Fruit fly (Drosophila melanogaster) whole organism, prepupa: ENCODE results near the gene sick.
A peak's percentile ranks its signal among the peaks of the same experiment; 100 is the strongest.

Source experiments
- Blimp-1 ChIP-seq: fragments of 200-800 bp; sonication (Bioruptor generic); optimal IDR thresholded peaks from 3 replicates; lab custom pipeline; 2017; ENCODE audit warnings: missing biosample characterization, missing genetic modification characterization, mild to moderate bottlenecking, moderate library complexity, missing genetic modification reagents
- CG10631 ChIP-seq: fragments of 200-800 bp; sonication (Bioruptor generic); optimal IDR thresholded peaks from 2 replicates; lab custom pipeline; 2016; ENCODE audit warnings: missing biosample characterization, missing genetic modification characterization
- CG10669 ChIP-seq: fragments of 200-800 bp; sonication (Bioruptor generic); optimal IDR thresholded peaks from 3 replicates; lab custom pipeline; 2018; ENCODE audit warnings: missing biosample characterization, mild to moderate bottlenecking, missing genetic modification characterization, moderate library complexity
- CG11294 ChIP-seq: fragments of 200-800 bp; sonication (Bioruptor generic); IDR thresholded peaks from 2 replicates; pipeline ENCODE4 v1.3.6; 2022; ENCODE audit warnings: missing biosample characterization, missing genetic modification characterization
- CG11762 ChIP-seq: fragments of 200-800 bp; sonication (Bioruptor generic); optimal IDR thresholded peaks from 3 replicates; lab custom pipeline; 2016; ENCODE audit warnings: missing biosample characterization, missing genetic modification characterization; ENCODE audit not compliant: insufficient read depth
- CG11902 ChIP-seq: fragments of 200-800 bp; sonication (Bioruptor generic); optimal IDR thresholded peaks from 3 replicates; lab custom pipeline; 2016; ENCODE audit warnings: missing biosample characterization, missing genetic modification characterization
- CG15336 ChIP-seq: fragments of 200-800 bp; sonication (Bioruptor generic); IDR thresholded peaks from 2 replicates; pipeline ENCODE4 v1.3.6; 2022; ENCODE audit warnings: missing biosample characterization, missing genetic modification characterization
- CG16779 ChIP-seq: fragments of 200-800 bp; sonication (Bioruptor generic); optimal IDR thresholded peaks from 3 replicates; lab custom pipeline; 2017; ENCODE audit warnings: missing biosample characterization, mild to moderate bottlenecking, missing genetic modification characterization
- CG3032 ChIP-seq: fragments of 200-800 bp; optimal IDR thresholded peaks from 2 replicates; lab custom pipeline; 2019; ENCODE audit warnings: missing biosample characterization, mild to moderate bottlenecking, missing genetic modification characterization, moderate library complexity
- CG32006 ChIP-seq: fragments of 200-800 bp; sonication (Bioruptor generic); optimal IDR thresholded peaks from 3 replicates; lab custom pipeline; 2017; ENCODE audit warnings: missing biosample characterization, mild to moderate bottlenecking, missing genetic modification characterization
- CG34406 ChIP-seq: fragments of 200-800 bp; sonication (Bioruptor generic); optimal IDR thresholded peaks from 3 replicates; lab custom pipeline; 2016; ENCODE audit warnings: missing biosample characterization, missing genetic modification characterization
- CG3919 ChIP-seq: fragments of 200-800 bp; sonication (Bioruptor generic); optimal IDR thresholded peaks from 3 replicates; lab custom pipeline; 2016; ENCODE audit warnings: missing biosample characterization, missing genetic modification characterization
- CG4318 ChIP-seq: fragments of 200-800 bp; sonication (Bioruptor generic); optimal IDR thresholded peaks from 3 replicates; lab custom pipeline; 2017; ENCODE audit warnings: missing biosample characterization, mild to moderate bottlenecking, missing genetic modification characterization
- CG6163 ChIP-seq: fragments of 200-800 bp; sonication (Bioruptor generic); IDR thresholded peaks from 3 replicates; pipeline ENCODE4 v1.3.6; 2022; ENCODE audit warnings: missing biosample characterization, missing genetic modification characterization
- CG6792 ChIP-seq: fragments of 200-800 bp; sonication (Bioruptor generic); optimal IDR thresholded peaks from 3 replicates; lab custom pipeline; 2016; ENCODE audit warnings: missing biosample characterization, missing genetic modification characterization
- CG7368 ChIP-seq: fragments of 200-800 bp; sonication (Bioruptor generic); optimal IDR thresholded peaks from 3 replicates; lab custom pipeline; 2016; ENCODE audit warnings: missing biosample characterization, missing genetic modification characterization
- CG8119 ChIP-seq: fragments of 200-800 bp; sonication (Bioruptor generic); IDR thresholded peaks from 3 replicates; pipeline ENCODE4 v1.3.6; 2022; ENCODE audit warnings: missing biosample characterization, missing genetic modification characterization
- CG8319 ChIP-seq: fragments of 200-800 bp; sonication (Bioruptor generic); optimal IDR thresholded peaks from 3 replicates; lab custom pipeline; 2016; ENCODE audit warnings: missing biosample characterization, missing genetic modification characterization
- CG8632 ChIP-seq: fragments of 200-800 bp; sonication (Bioruptor generic); optimal IDR thresholded peaks from 3 replicates; lab custom pipeline; 2016; ENCODE audit warnings: missing biosample characterization, missing genetic modification characterization
- Eip78C ChIP-seq: fragments of 200-800 bp; sonication (Bioruptor generic); peaks from one replicate; lab custom pipeline; 2016; ENCODE audit warnings: missing biosample characterization, missing genetic modification characterization
- Ets96B ChIP-seq: fragments of 200-800 bp; optimal IDR thresholded peaks from 2 replicates; lab custom pipeline; 2019; ENCODE audit warnings: missing biosample characterization, mild to moderate bottlenecking, missing genetic modification characterization, moderate library complexity
- Gug ChIP-seq: fragments of 200-800 bp; sonication (Bioruptor generic); IDR thresholded peaks from 2 replicates; pipeline ENCODE4 v1.3.6; 2022; ENCODE audit warnings: missing biosample characterization, missing genetic modification characterization
- Hr38 ChIP-seq: sonication (Bioruptor generic); optimal IDR thresholded peaks from 2 replicates; lab custom pipeline; 2016; ENCODE audit warnings: missing biosample characterization, missing genetic modification characterization
- Hr39 ChIP-seq: fragments of 200-800 bp; sonication (Bioruptor generic); optimal IDR thresholded peaks from 2 replicates; lab custom pipeline; 2016; ENCODE audit warnings: missing biosample characterization, missing genetic modification characterization
- Hr4 ChIP-seq: fragments of 200-800 bp; sonication (Bioruptor generic); optimal IDR thresholded peaks from 3 replicates; lab custom pipeline; 2016; ENCODE audit warnings: missing biosample characterization, missing genetic modification characterization
- Met ChIP-seq: fragments of 200-800 bp; sonication (Bioruptor generic); optimal IDR thresholded peaks from 3 replicates; lab custom pipeline; 2016; ENCODE audit warnings: missing biosample characterization, missing genetic modification characterization
- OdsH ChIP-seq: fragments of 200-800 bp; sonication (Bioruptor generic); optimal IDR thresholded peaks from 3 replicates; lab custom pipeline; 2016; ENCODE audit warnings: missing biosample characterization, missing genetic modification characterization
- Sox102F ChIP-seq: fragments of 200-800 bp; sonication (Bioruptor generic); optimal IDR thresholded peaks from 2 replicates; lab custom pipeline; 2016; ENCODE audit warnings: missing biosample characterization, mild to moderate bottlenecking, missing genetic modification characterization
- acj6 ChIP-seq: fragments of 200-800 bp; sonication (Bioruptor generic); optimal IDR thresholded peaks from 3 replicates; lab custom pipeline; 2016; ENCODE audit warnings: missing biosample characterization, missing genetic modification characterization
- esn ChIP-seq: fragments of 200-800 bp; sonication (Bioruptor generic); optimal IDR thresholded peaks from 2 replicates; lab custom pipeline; 2016; ENCODE audit warnings: missing biosample characterization, mild to moderate bottlenecking, missing genetic modification characterization, moderate library complexity
- pdm3 ChIP-seq: fragments of 200-800 bp; sonication (Bioruptor generic); optimal IDR thresholded peaks from 3 replicates; lab custom pipeline; 2016; ENCODE audit warnings: missing biosample characterization, missing genetic modification characterization
- salr ChIP-seq, 2 experiments: fragments of 200-800 bp; sonication (Bioruptor generic); optimal IDR thresholded peaks; 3 replicates each; lab custom pipeline; 2016 to 2018; ENCODE audit warnings: missing biosample characterization in 2 of 2, missing genetic modification characterization in 2 of 2, mild to moderate bottlenecking in 1 of 2
- spab ChIP-seq: fragments of 200-800 bp; sonication (Bioruptor generic); optimal IDR thresholded peaks from 2 replicates; lab custom pipeline; 2017; ENCODE audit warnings: missing biosample characterization, mild to moderate bottlenecking, missing genetic modification characterization, missing genetic modification reagents
- ss ChIP-seq, 2 experiments: fragments of 200-800 bp; sonication (Bioruptor generic); optimal IDR thresholded peaks; 2 replicates in 1 of 2; 3 replicates in 1 of 2; lab custom pipeline; 2017 to 2018; ENCODE audit warnings: mild to moderate bottlenecking in 2 of 2, missing biosample characterization in 2 of 2, missing genetic modification characterization in 2 of 2, moderate library complexity in 1 of 2
- svp ChIP-seq: fragments of 200-800 bp; sonication (Bioruptor generic); peaks from one replicate; lab custom pipeline; 2016; ENCODE audit warnings: missing biosample characterization, missing genetic modification characterization
- topi ChIP-seq: fragments of 200-800 bp; sonication (Bioruptor generic); optimal IDR thresholded peaks from 3 replicates; lab custom pipeline; 2016; ENCODE audit warnings: missing biosample characterization, missing genetic modification characterization
- vri ChIP-seq: fragments of 200-800 bp; sonication (Bioruptor generic); optimal IDR thresholded peaks from 3 replicates; lab custom pipeline; 2016; ENCODE audit warnings: missing biosample characterization, mild to moderate bottlenecking, missing genetic modification characterization

The sick gene

dm6 chr2L:19917860-19918259 is 121.7 kb downstream of the sick start:
- TF ChIP-seq Eip78C (GFP tag; lab: Kevin White, UChicago): peak; percentile 59
- no peak for TF ChIP-seq esn (GFP tag; lab: Kevin White, UChicago)
- no peak for TF ChIP-seq CG32006 (GFP tag; lab: Kevin White, UChicago)
- TF ChIP-seq CG8119: 0 out of 3 replicates have a peak, but pooled peaks have one; percentile 15
- TF ChIP-seq CG8319: no peak
- no peak for TF ChIP-seq topi
- TF ChIP-seq CG7368 (GFP tag; lab: Kevin White, UChicago): no peak
- no peak for TF ChIP-seq acj6 (GFP tag; lab: Kevin White, UChicago)

- TF ChIP-seq CG11762 (GFP tag; lab: Kevin White, UChicago): no peak
- TF ChIP-seq OdsH (GFP tag; lab: Kevin White, UChicago): no peak
- no peak for TF ChIP-seq Gug (GFP tag; lab: Robert Waterston, UW)
- no peak for TF ChIP-seq Met (GFP tag; lab: Kevin White, UChicago)
- TF ChIP-seq CG10669 (GFP tag; lab: Kevin White, UChicago): no peak
- TF ChIP-seq salr (GFP tag; optimal IDR thresholded peaks at IDR 0.05; lab: Kevin White, UChicago): no peak
- no peak for TF ChIP-seq CG16779 (tag; lab: Kevin White, UChicago)
- TF ChIP-seq CG8119: no peak
- no peak for TF ChIP-seq Ets96B
- TF ChIP-seq CG3919 (GFP tag; lab: Kevin White, UChicago): no peak
- no peak for TF ChIP-seq CG6792 (GFP tag; lab: Kevin White, UChicago)
- no peak for TF ChIP-seq CG15336 (GFP tag; lab: Robert Waterston, UW)
- TF ChIP-seq CG8632 (GFP tag; lab: Kevin White, UChicago): no peak
- TF ChIP-seq spab: no peak
- no peak for TF ChIP-seq CG11902 (GFP tag; lab: Kevin White, UChicago)
- TF ChIP-seq CG11294 (GFP tag; lab: Robert Waterston, UW): no peak
- no peak for TF ChIP-seq CG3032 (tag; lab: Kevin White, UChicago)
- TF ChIP-seq vri (GFP tag; lab: Kevin White, UChicago): no peak
- TF ChIP-seq Hr38 (GFP tag; lab: Kevin White, UChicago): no peak
- no peak for TF ChIP-seq CG32006 (GFP tag; lab: Kevin White, UChicago)
- TF ChIP-seq, all 60 proteins: peak for 0
Observed at dm6 chr2L:19923786-19924185, 127.6 kb downstream of the sick start.

dm6 chr2L:19930102-19930501 is 133.9 kb downstream of the sick start:
- TF ChIP-seq pdm3 (GFP tag; lab: Kevin White, UChicago): peak; percentile 21
- TF ChIP-seq CG15336 (GFP tag; lab: Robert Waterston, UW): peak; percentile 38; the same call in 1 of the 2 replicates
- no peak for TF ChIP-seq CG34406 (GFP tag; lab: Kevin White, UChicago)
- 0 out of 3 replicates have a peak, but pooled peaks have one; percentile 21 for TF ChIP-seq CG6163 (GFP tag; lab: Robert Waterston, UW)
- peak in 1 of 2 experiments; percentile 36 for TF ChIP-seq ss (GFP tag; optimal IDR thresholded peaks at IDR 0.05; lab: Kevin White, UChicago)
- peak; percentile 19 for TF ChIP-seq acj6 (GFP tag; lab: Kevin White, UChicago)
- TF ChIP-seq CG10631 (GFP tag; lab: Kevin White, UChicago): peak; percentile 11
- TF ChIP-seq Gug (GFP tag; lab: Robert Waterston, UW): no peak
- TF ChIP-seq salr (GFP tag; optimal IDR thresholded peaks at IDR 0.05; lab: Kevin White, UChicago): peak in 1 of 2 experiments; percentile 13
- TF ChIP-seq Sox102F (GFP tag; lab: Kevin White, UChicago): peak; percentile 0
- no peak for TF ChIP-seq Met (GFP tag; lab: Kevin White, UChicago)
- peak; percentile 25 for TF ChIP-seq CG3919 (GFP tag; lab: Kevin White, UChicago)
- TF ChIP-seq Hr39 (GFP tag; lab: Kevin White, UChicago): no peak
- peak; percentile 42 for TF ChIP-seq OdsH (GFP tag; lab: Kevin White, UChicago)
- TF ChIP-seq CG10669 (GFP tag; lab: Kevin White, UChicago): peak; percentile 39
- TF ChIP-seq Eip78C (GFP tag; lab: Kevin White, UChicago): peak; percentile 80
- TF ChIP-seq Ets96B: peak; percentile 37
- TF ChIP-seq CG8119: peak; percentile 22; the same call in 1 of the 3 replicates
- TF ChIP-seq CG32006 (GFP tag; lab: Kevin White, UChicago): peak; percentile 51
- peak; percentile 30 for TF ChIP-seq Hr4 (GFP tag; lab: Kevin White, UChicago)
- peak; percentile 26 for TF ChIP-seq svp
- TF ChIP-seq CG6792 (GFP tag; lab: Kevin White, UChicago): peak; percentile 10
- no peak for TF ChIP-seq Blimp-1 (GFP tag; lab: Kevin White, UChicago)
- peak; percentile 9 for TF ChIP-seq CG4318 (GFP tag; lab: Kevin White, UChicago)
- peak; percentile 9 for TF ChIP-seq CG8632 (GFP tag; lab: Kevin White, UChicago)
- TF ChIP-seq CG7368 (GFP tag; lab: Kevin White, UChicago): no peak
- TF ChIP-seq spab: peak; percentile 5
